Fruit fly (Drosophila melanogaster) whole organism, adult: ENCODE results near the gene CG9692.

Experiments used
- CG11617 ChIP-seq: fragments of 200-800 bp; sonication (Bioruptor generic); optimal IDR thresholded peaks from 2 replicates; lab custom pipeline; 2017; ENCODE audit warnings: mild to moderate bottlenecking, missing biosample characterization, missing genetic modification reagents, missing genetic modification characterization
- CG12768 ChIP-seq: fragments of 200-800 bp; sonication (Bioruptor generic); optimal IDR thresholded peaks from 2 replicates; lab custom pipeline; 2017; ENCODE audit warnings: missing biosample characterization, missing genetic modification characterization, mild to moderate bottlenecking, moderate library complexity, missing genetic modification reagents
- CG14711 ChIP-seq: fragments of 200-800 bp; sonication (Bioruptor generic); optimal IDR thresholded peaks from 2 replicates; lab custom pipeline; 2018; ENCODE audit warnings: missing biosample characterization, mild to moderate bottlenecking, missing genetic modification characterization, moderate library complexity
- CG1620 ChIP-seq: fragments of 200-800 bp; sonication (Bioruptor generic); optimal IDR thresholded peaks from 2 replicates; lab custom pipeline; 2016; ENCODE audit warnings: missing biosample characterization, missing genetic modification characterization
- CG33017 ChIP-seq: fragments of 200-800 bp; sonication (Bioruptor generic); optimal IDR thresholded peaks from 2 replicates; lab custom pipeline; 2018; ENCODE audit warnings: missing biosample characterization, mild to moderate bottlenecking, missing genetic modification characterization, moderate library complexity
- CG5204 ChIP-seq: fragments of 200-800 bp; sonication (Bioruptor generic); optimal IDR thresholded peaks from 2 replicates; lab custom pipeline; 2016; ENCODE audit warnings: missing biosample characterization, missing genetic modification characterization
- CG7045 ChIP-seq: fragments of 200-800 bp; sonication (Bioruptor generic); optimal IDR thresholded peaks from 2 replicates; lab custom pipeline; 2017; ENCODE audit warnings: missing biosample characterization, mild to moderate bottlenecking, missing genetic modification characterization
- CG7101 ChIP-seq: fragments of 200-800 bp; sonication (Bioruptor generic); optimal IDR thresholded peaks from 2 replicates; lab custom pipeline; 2018; ENCODE audit warnings: missing biosample characterization, mild to moderate bottlenecking, missing genetic modification characterization, moderate library complexity
- Clk ChIP-seq: fragments of 200-800 bp; sonication (Bioruptor generic); optimal IDR thresholded peaks from 2 replicates; lab custom pipeline; 2017; ENCODE audit warnings: missing biosample characterization, missing genetic modification characterization
- Crg-1 ChIP-seq: fragments of 200-800 bp; sonication (Bioruptor generic); optimal IDR thresholded peaks from 2 replicates; lab custom pipeline; 2016; ENCODE audit warnings: missing biosample characterization, missing genetic modification characterization
- Hr96 ChIP-seq: fragments of 200-800 bp; sonication (Bioruptor generic); optimal IDR thresholded peaks from 2 replicates; lab custom pipeline; 2016; ENCODE audit warnings: missing biosample characterization, missing genetic modification characterization
- Mnt ChIP-seq: fragments of 200-800 bp; sonication (Bioruptor generic); optimal IDR thresholded peaks from 2 replicates; lab custom pipeline; 2016; ENCODE audit warnings: missing biosample characterization, mild to moderate bottlenecking, missing genetic modification characterization
- bab1 ChIP-seq: fragments of 200-800 bp; sonication (Bioruptor generic); optimal IDR thresholded peaks from 3 replicates; lab custom pipeline; 2019; ENCODE audit warnings: missing biosample characterization, mild to moderate bottlenecking, missing genetic modification characterization, moderate library complexity
- cic ChIP-seq: fragments of 200-800 bp; sonication (Bioruptor generic); optimal IDR thresholded peaks from 2 replicates; lab custom pipeline; 2017; ENCODE audit warnings: missing biosample characterization, mild to moderate bottlenecking, missing genetic modification characterization, moderate library complexity
- cnc ChIP-seq, 2 experiments: fragments of >200 bp; optimal IDR thresholded peaks; 2 replicates each; lab custom pipeline; 2017
- kay ChIP-seq: fragments of 200-800 bp; sonication (Bioruptor generic); peaks from one replicate; lab custom pipeline; 2016; ENCODE audit warnings: missing biosample characterization, missing genetic modification characterization, borderline replicate concordance
- ovo ChIP-seq: fragments of 200-800 bp; sonication (Bioruptor generic); optimal IDR thresholded peaks from 2 replicates; lab custom pipeline; 2016; ENCODE audit warnings: missing biosample characterization, missing genetic modification characterization
- pad ChIP-seq: fragments of 200-800 bp; sonication (Bioruptor generic); optimal IDR thresholded peaks from 3 replicates; lab custom pipeline; 2017; ENCODE audit warnings: missing biosample characterization, missing genetic modification characterization, mild to moderate bottlenecking, moderate library complexity, missing genetic modification reagents
- tj ChIP-seq: fragments of 200-800 bp; sonication (Bioruptor generic); optimal IDR thresholded peaks from 3 replicates; lab custom pipeline; 2017; ENCODE audit warnings: missing biosample characterization, mild to moderate bottlenecking, missing genetic modification characterization, moderate library complexity
- toe ChIP-seq: fragments of 200-800 bp; sonication (Bioruptor generic); optimal IDR thresholded peaks from 2 replicates; lab custom pipeline; 2016; ENCODE audit warnings: missing biosample characterization, missing genetic modification characterization

Gene CG9692

dm6 chr3L:16689491-16689890 lies 15.3 kb upstream of the CG9692 start:
- TF ChIP-seq cic (GFP tag; lab: Kevin White, UChicago) (no peak), kay (GFP tag; lab: Kevin White, UChicago) (peak; percentile 15)

- no peak for TF ChIP-seq cnc (optimal IDR thresholded peaks at IDR 0.05; lab: Kevin White, UChicago)
- TF ChIP-seq ovo, result no peak
- no peak for TF ChIP-seq Mnt
- TF ChIP-seq Clk (GFP tag; lab: Kevin White, UChicago), result no peak
- TF ChIP-seq CG7101 (tag; lab: Kevin White, UChicago), result no peak
- no peak for TF ChIP-seq toe (GFP tag; lab: Kevin White, UChicago)
- TF ChIP-seq CG11617 (GFP tag; lab: Kevin White, UChicago), result no peak
- no peak for TF ChIP-seq CG14711
- TF ChIP-seq tj, result no peak
- TF ChIP-seq Hr96, result no peak
- no peak for TF ChIP-seq CG33017 (tag; lab: Kevin White, UChicago)
- TF ChIP-seq CG5204, result no peak
- TF ChIP-seq pad, result no peak
- no peak for TF ChIP-seq CG12768 (GFP tag; lab: Kevin White, UChicago)
- TF ChIP-seq CG1620, result no peak
- TF ChIP-seq Crg-1, result no peak
Measured at dm6 chr3L:16690055-16690454, 14.7 kb upstream of the CG9692 start.

- TF ChIP-seq tj (no peak), pad (peak; percentile 95), kay (GFP tag; lab: Kevin White, UChicago) (no peak), CG12768 (GFP tag; lab: Kevin White, UChicago) (no peak), cnc (optimal IDR thresholded peaks at IDR 0.05; lab: Kevin White, UChicago) (no peak), Mnt (no peak), cic (GFP tag; lab: Kevin White, UChicago) (peak; percentile 83), bab1 (GFP tag; lab: Kevin White, UChicago) (no peak), ovo (no peak), CG1620 (no peak), CG7045 (GFP tag; lab: Kevin White, UChicago) (no peak), CG7101 (tag; lab: Kevin White, UChicago) (no peak), Clk (GFP tag; lab: Kevin White, UChicago) (no peak), Hr96 (no peak), Crg-1 (no peak), CG14711 (no peak), CG11617 (GFP tag; lab: Kevin White, UChicago) (no peak)
Measured at dm6 chr3L:16693844-16694243, 10.9 kb upstream of the CG9692 start.

- TF ChIP-seq CG1620 (no peak), CG11617 (GFP tag; lab: Kevin White, UChicago) (no peak), kay (GFP tag; lab: Kevin White, UChicago) (no peak), ovo (no peak), CG12768 (GFP tag; lab: Kevin White, UChicago) (no peak), Crg-1 (no peak), CG7101 (tag; lab: Kevin White, UChicago) (no peak), tj (no peak), toe (GFP tag; lab: Kevin White, UChicago) (no peak), CG33017 (tag; lab: Kevin White, UChicago) (no peak), Mnt (no peak), pad (no peak)
Measured at dm6 chr3L:16695076-16695847, 9.5 kb upstream of the CG9692 start.

dm6 chr3L:16697069-16697468 lies 7.7 kb upstream of the CG9692 start:
- TF ChIP-seq CG1620 (no peak), toe (GFP tag; lab: Kevin White, UChicago) (no peak), CG14711 (peak; percentile 8), CG11617 (GFP tag; lab: Kevin White, UChicago) (no peak), CG5204 (no peak), Hr96 (no peak), cic (GFP tag; lab: Kevin White, UChicago) (no peak), Crg-1 (no peak), bab1 (GFP tag; lab: Kevin White, UChicago) (no peak), tj (no peak), ovo (no peak), kay (GFP tag; lab: Kevin White, UChicago) (peak; percentile 28)

- TF ChIP-seq Hr96 (no peak), pad (no peak), tj (no peak), CG1620 (no peak), CG5204 (no peak), CG7101 (tag; lab: Kevin White, UChicago) (no peak), ovo (no peak)
Measured at dm6 chr3L:16698089-16698488, 6.7 kb upstream of the CG9692 start.

- TF ChIP-seq bab1 (GFP tag; lab: Kevin White, UChicago), result no peak
- no peak for TF ChIP-seq Clk (GFP tag; lab: Kevin White, UChicago)
Measured at dm6 chr3L:16699292-16700026, 5.3 kb upstream of the CG9692 start.
